Worm (Caenorhabditis elegans) whole organism, young adult: Measurements from ENCODE around the gene Y32F6A.5.
A peak's percentile ranks its signal among the peaks of the same experiment; 100 is the strongest.

Experiments used
- F39B2.1 ChIP-seq: fragments of 200-800 bp; sonication (Bioruptor generic); IDR thresholded peaks from 2 replicates; pipeline ENCODE4 v1.3.6; 2022; ENCODE audit warnings: missing genetic modification reagents, missing genetic modification characterization, missing compliant biosample characterization
- Y53F4B.3 ChIP-seq: fragments of 200-800 bp; sonication (Bioruptor generic); IDR thresholded peaks from 2 replicates; pipeline ENCODE4 v1.3.6; 2022; ENCODE audit warnings: missing genetic modification reagents, missing genetic modification characterization, missing compliant biosample characterization
- Y53G8AR.9 ChIP-seq: fragments of 200-800 bp; sonication (Bioruptor generic); conservative IDR thresholded peaks from 2 replicates; pipeline ENCODE4 v1.3.6; 2022; ENCODE audit warnings: missing genetic modification reagents, missing genetic modification characterization, missing compliant biosample characterization
- akir-1 ChIP-seq: fragments of 200-800 bp; sonication (Bioruptor generic); optimal IDR thresholded peaks from 2 replicates; lab custom pipeline; 2018; ENCODE audit warnings: mild to moderate bottlenecking, missing genetic modification characterization, moderate library complexity, missing compliant biosample characterization
- attf-5 ChIP-seq: fragments of 200-800 bp; sonication (Bioruptor generic); optimal IDR thresholded peaks from 2 replicates; lab custom pipeline; 2018; ENCODE audit warnings: mild to moderate bottlenecking, missing genetic modification characterization, missing compliant biosample characterization
- cebp-1 ChIP-seq, 2 experiments: fragments of 200-800 bp in 1 of 2; sonication (Bioruptor generic) in 1 of 2; sonication (generic microtip) in 1 of 2; IDR thresholded peaks in 1 of 2; optimal IDR thresholded peaks in 1 of 2; 2 replicates each; pipeline versions ENCODE4 v1.3.6 to Lab custom; 2017 to 2022; ENCODE audit warnings: missing compliant biosample characterization in 2 of 2, missing genetic modification characterization in 2 of 2, mild to moderate bottlenecking in 1 of 2, missing genetic modification reagents in 1 of 2, moderate library complexity in 1 of 2
- ceh-58 ChIP-seq: fragments of 200-800 bp; sonication (Bioruptor generic); IDR thresholded peaks from 2 replicates; pipeline ENCODE4 v1.3.6; 2022; ENCODE audit warnings: missing genetic modification characterization, missing compliant biosample characterization
- ceh-79 ChIP-seq: sonication (generic microtip); optimal IDR thresholded peaks from 2 replicates; lab custom pipeline; 2017; ENCODE audit warnings: mild to moderate bottlenecking, missing genetic modification characterization, missing compliant biosample characterization
- chd-7 ChIP-seq: sonication (generic microtip); optimal IDR thresholded peaks from 2 replicates; lab custom pipeline; 2016; ENCODE audit warnings: mild to moderate bottlenecking, missing genetic modification characterization, moderate library complexity, missing compliant biosample characterization
- die-1 ChIP-seq: sonication (generic microtip); optimal IDR thresholded peaks from 2 replicates; lab custom pipeline; 2016; ENCODE audit warnings: missing genotype, mild to moderate bottlenecking, missing genetic modification characterization, missing compliant biosample characterization
- dox-1 ChIP-seq: fragments of 200-800 bp; sonication (Bioruptor generic); IDR thresholded peaks from 2 replicates; pipeline ENCODE4 v1.3.6; 2022; ENCODE audit warnings: missing genetic modification reagents, missing genetic modification characterization, missing compliant biosample characterization
- dpff-1 ChIP-seq: sonication (generic microtip); optimal IDR thresholded peaks from 2 replicates; lab custom pipeline; 2017; ENCODE audit warnings: mild to moderate bottlenecking, missing genetic modification characterization, missing compliant biosample characterization
- egl-44 ChIP-seq: fragments of 200-800 bp; sonication (Bioruptor generic); IDR thresholded peaks from 2 replicates; pipeline ENCODE4 v1.3.6; 2022; ENCODE audit warnings: missing genetic modification reagents, missing genetic modification characterization, missing compliant biosample characterization
- egrh-3 ChIP-seq: fragments of 200-800 bp; sonication (Bioruptor generic); IDR thresholded peaks from 2 replicates; pipeline ENCODE4 v1.3.6; 2022; ENCODE audit warnings: missing genetic modification reagents, missing genetic modification characterization, missing compliant biosample characterization
- ekl-4 ChIP-seq: fragments of 200-800 bp; sonication (Bioruptor generic); IDR thresholded peaks from 2 replicates; pipeline ENCODE4 v1.3.6; 2022; ENCODE audit warnings: missing genetic modification reagents, missing genetic modification characterization, missing compliant biosample characterization
- gei-17 ChIP-seq: fragments of 200-800 bp; sonication (Bioruptor generic); optimal IDR thresholded peaks from 2 replicates; lab custom pipeline; 2018; ENCODE audit warnings: mild to moderate bottlenecking, missing genetic modification characterization, missing compliant biosample characterization
- hmg-1.2 ChIP-seq: fragments of 200-800 bp; sonication (Bioruptor generic); IDR thresholded peaks from 2 replicates; pipeline ENCODE4 v1.3.6; 2022; ENCODE audit warnings: missing genetic modification reagents, missing genetic modification characterization, missing compliant biosample characterization
- lag-1 ChIP-seq: fragments of 200-800 bp; sonication (Bioruptor generic); IDR thresholded peaks from 2 replicates; pipeline ENCODE4 v1.3.6; 2022; ENCODE audit warnings: missing genetic modification reagents, missing genetic modification characterization, missing compliant biosample characterization
- lin-26 ChIP-seq: fragments of 200-800 bp; sonication (Bioruptor generic); IDR thresholded peaks from 2 replicates; pipeline ENCODE4 v1.3.6; 2022; ENCODE audit warnings: missing genetic modification reagents, missing genetic modification characterization, missing compliant biosample characterization
- lin-40 ChIP-seq: sonication (generic microtip); optimal IDR thresholded peaks from 2 replicates; lab custom pipeline; 2016; ENCODE audit warnings: missing genetic modification characterization, mild to moderate bottlenecking, missing compliant biosample characterization, missing genotype, missing genetic modification reagents
- madf-3 ChIP-seq: fragments of 200-800 bp; sonication (Bioruptor generic); IDR thresholded peaks from 2 replicates; pipeline ENCODE4 v1.3.6; 2022; ENCODE audit warnings: missing genetic modification reagents, missing genetic modification characterization, missing compliant biosample characterization
- mes-4 ChIP-seq: sonication (generic microtip); optimal IDR thresholded peaks from 2 replicates; lab custom pipeline; 2016; ENCODE audit warnings: missing genotype, missing genetic modification characterization, missing compliant biosample characterization
- nfya-2 ChIP-seq: fragments of 200-800 bp; sonication (Bioruptor generic); IDR thresholded peaks from 2 replicates; pipeline ENCODE4 v1.3.6; 2022; ENCODE audit warnings: missing genetic modification reagents, missing genetic modification characterization, missing compliant biosample characterization
- nhr-179 ChIP-seq: sonication (generic microtip); optimal IDR thresholded peaks from 2 replicates; lab custom pipeline; 2016; ENCODE audit warnings: mild to moderate bottlenecking, missing genetic modification characterization, missing compliant biosample characterization
- nhr-80 ChIP-seq: sonication (generic microtip); optimal IDR thresholded peaks from 2 replicates; lab custom pipeline; 2016; ENCODE audit warnings: missing genetic modification characterization, missing compliant biosample characterization
- pbrm-1 ChIP-seq: fragments of 200-800 bp; sonication (Bioruptor generic); IDR thresholded peaks from 2 replicates; pipeline ENCODE4 v1.3.6; 2022; ENCODE audit warnings: missing genetic modification reagents, missing genetic modification characterization, missing compliant biosample characterization
- snpc-1.1 ChIP-seq: sonication (generic microtip); optimal IDR thresholded peaks from 2 replicates; lab custom pipeline; 2017; ENCODE audit warnings: missing genetic modification characterization, mild to moderate bottlenecking, missing compliant biosample characterization, antibody characterized with exemption, moderate library complexity, missing genotype, missing genetic modification reagents; ENCODE audit not compliant: insufficient read depth
- snpc-1.3 ChIP-seq: sonication (generic microtip); optimal IDR thresholded peaks from 2 replicates; lab custom pipeline; 2017; ENCODE audit warnings: missing genetic modification characterization, mild to moderate bottlenecking, missing compliant biosample characterization, antibody characterized with exemption, moderate library complexity, missing genotype, missing genetic modification reagents; ENCODE audit not compliant: insufficient read depth
- snpc-3.4 ChIP-seq: sonication (generic microtip); optimal IDR thresholded peaks from 2 replicates; lab custom pipeline; 2017; ENCODE audit warnings: missing genetic modification characterization, mild to moderate bottlenecking, missing compliant biosample characterization, antibody characterized with exemption, moderate library complexity, missing genotype, missing genetic modification reagents
- snpc-4 ChIP-seq, 5 experiments: fragments of 150-350 bp in 1 of 5; sonication (generic microtip) in 4 of 5; optimal IDR thresholded peaks; 2 replicates each; lab custom pipeline; 2014 to 2018; ENCODE audit warnings: missing genetic modification characterization in 5 of 5, missing biosample characterization in 3 of 5, antibody characterized with exemption in 2 of 5, mild to moderate bottlenecking in 2 of 5, missing compliant biosample characterization in 2 of 5, missing genotype in 2 of 5, moderate library complexity in 2 of 5, missing genetic modification reagents in 1 of 5
- tlf-1 ChIP-seq: fragments of 200-800 bp; sonication (Bioruptor generic); optimal IDR thresholded peaks from 2 replicates; lab custom pipeline; 2018; ENCODE audit warnings: mild to moderate bottlenecking, missing genetic modification characterization, missing compliant biosample characterization
- unc-130 ChIP-seq: sonication (generic microtip); optimal IDR thresholded peaks from 2 replicates; lab custom pipeline; 2016; ENCODE audit warnings: missing genetic modification reagents, missing genetic modification characterization, missing compliant biosample characterization
- unc-62 ChIP-seq: fragments of 150-350 bp; optimal IDR thresholded peaks from 2 replicates; lab custom pipeline; 2014; ENCODE audit warnings: missing biosample characterization, missing genetic modification reagents, missing genetic modification characterization
- zfh-2 ChIP-seq: fragments of 200-800 bp; sonication (Bioruptor generic); conservative IDR thresholded peaks from 2 replicates; pipeline ENCODE4 v1.3.6; 2022; ENCODE audit warnings: missing genetic modification reagents, missing genetic modification characterization, missing compliant biosample characterization
- ztf-6 ChIP-seq: fragments of 200-800 bp; sonication (Bioruptor generic); IDR thresholded peaks from 2 replicates; pipeline ENCODE4 v1.3.6; 2022; ENCODE audit warnings: missing genetic modification reagents, missing genetic modification characterization, missing compliant biosample characterization

Y32F6A.5 gene

ce11 chrV:10449302-10449701, 4.1 kb downstream of the Y32F6A.5 start:
- peak; percentile 89 for TF ChIP-seq egrh-3
- TF ChIP-seq Y53G8AR.9 (GFP tag; lab: Robert Waterston, UW) = 0 out of 2 replicates have a peak, but pooled peaks have one; percentile 16
- peak; percentile 95; the same call in 1 of the 2 replicates for TF ChIP-seq Y53F4B.3 (GFP tag; lab: Robert Waterston, UW)
- TF ChIP-seq madf-3 = peak; percentile 46; the same call in 1 of the 2 replicates
- peak; percentile 71; the same call in 1 of the 2 replicates for TF ChIP-seq ztf-6 (GFP tag; lab: Robert Waterston, UW)
- TF ChIP-seq ceh-58 (GFP tag; lab: Robert Waterston, UW) = peak; percentile 90; the same call in 1 of the 2 replicates
- TF ChIP-seq, all 124 proteins: peak for 6; not testable (repeated sequence) for 118

- no peak for TF ChIP-seq F39B2.1 (GFP tag; lab: Robert Waterston, UW)
- TF ChIP-seq lag-1 = no peak
- no peak for TF ChIP-seq snpc-1.3 (tag; lab: Kevin White, UChicago)
- no peak for TF ChIP-seq snpc-4 (GFP tag; optimal IDR thresholded peaks at IDR 0.05; lab: Kevin White, UChicago)
- no peak for TF ChIP-seq snpc-4 (tag; optimal IDR thresholded peaks at IDR 0.05; lab: Kevin White, UChicago)
- no peak for TF ChIP-seq nhr-179 (tag; lab: Kevin White, UChicago)
- no peak for TF ChIP-seq akir-1
- no peak for TF ChIP-seq chd-7 (tag; lab: Kevin White, UChicago)
- TF ChIP-seq pbrm-1 = no peak
- no peak for TF ChIP-seq die-1
- no peak for TF ChIP-seq lin-26 (GFP tag; lab: Robert Waterston, UW)
- TF ChIP-seq dpff-1 (tag; lab: Kevin White, UChicago) = no peak
- TF ChIP-seq egl-44 (GFP tag; lab: Robert Waterston, UW) = no peak
- TF ChIP-seq nfya-2 (GFP tag; lab: Robert Waterston, UW) = no peak
- no peak for TF ChIP-seq nhr-80
- TF ChIP-seq mes-4 (tag; lab: Kevin White, UChicago) = no peak
- peak; percentile 22 for TF ChIP-seq unc-130 (GFP tag; lab: Kevin White, UChicago)
- no peak for TF ChIP-seq snpc-1.1 (tag; lab: Kevin White, UChicago)
- TF ChIP-seq zfh-2 (GFP tag; lab: Robert Waterston, UW) = no peak
- TF ChIP-seq dox-1 (GFP tag; lab: Robert Waterston, UW) = 0 out of 2 replicates have a peak, but pooled peaks have one; percentile 39
- TF ChIP-seq cebp-1 (GFP tag; IDR thresholded peaks at IDR 0.05; lab: Robert Waterston, UW) = no peak
- peak; percentile 41 for TF ChIP-seq cebp-1 (tag; optimal IDR thresholded peaks at IDR 0.05; lab: Kevin White, UChicago)
- TF ChIP-seq Y53F4B.3 (GFP tag; lab: Robert Waterston, UW) = no peak
- TF ChIP-seq gei-17 (GFP tag; lab: Kevin White, UChicago) = no peak
- no peak for TF ChIP-seq ceh-79
- no peak for TF ChIP-seq snpc-3.4
- TF ChIP-seq unc-62 = no peak
- no peak for TF ChIP-seq ekl-4 (GFP tag; lab: Robert Waterston, UW)
- no peak for TF ChIP-seq tlf-1 (GFP tag; lab: Kevin White, UChicago)
- peak; percentile 66 for TF ChIP-seq attf-5 (GFP tag; lab: Kevin White, UChicago)
- no peak for TF ChIP-seq lin-40
- TF ChIP-seq hmg-1.2 (GFP tag; lab: Robert Waterston, UW) = peak; percentile 97
Measured at ce11 chrV:10441135-10442024, 12.0 kb downstream of the Y32F6A.5 start, which contains the start of gene pap-1. Gene pap-1 (plus strand): TSS chrV:10441974.
